Worm (Caenorhabditis elegans) whole organism, L2 larva: ENCODE results near the gene ZC168.2.

ENCODE experiments used
- ZK546.5 ChIP-seq: sonication (generic microtip); optimal IDR thresholded peaks from 2 replicates; lab custom pipeline; 2017; ENCODE audit warnings: missing biosample characterization, missing genetic modification characterization
- aly-2 ChIP-seq: fragments of 150-350 bp; optimal IDR thresholded peaks from 2 replicates; lab custom pipeline; 2014; ENCODE audit warnings: missing biosample characterization, missing genetic modification characterization
- elt-3 ChIP-seq: sonication (generic microtip); optimal IDR thresholded peaks from 2 replicates; lab custom pipeline; 2017; ENCODE audit warnings: missing biosample characterization, missing genetic modification characterization
- lsy-2 ChIP-seq, 2 experiments: fragments of 150-350 bp in 1 of 2; sonication (generic microtip) in 1 of 2; optimal IDR thresholded peaks; 2 replicates each; lab custom pipeline; 2014 to 2017; ENCODE audit warnings: missing biosample characterization in 2 of 2, missing genetic modification characterization in 2 of 2
- nhr-10 ChIP-seq: sonication (generic microtip); optimal IDR thresholded peaks from 2 replicates; lab custom pipeline; 2017; ENCODE audit warnings: missing biosample characterization, missing genetic modification characterization
- skn-1 ChIP-seq: sonication (generic microtip); optimal IDR thresholded peaks from 2 replicates; lab custom pipeline; 2017; ENCODE audit warnings: missing biosample characterization, missing genetic modification characterization
- sma-9 ChIP-seq, 2 experiments: fragments of 150-350 bp in 1 of 2; sonication (generic microtip) in 1 of 2; optimal IDR thresholded peaks; 2 replicates each; lab custom pipeline; 2014 to 2016; ENCODE audit warnings: missing genetic modification characterization in 2 of 2, mild to moderate bottlenecking in 1 of 2, missing biosample characterization in 1 of 2, missing compliant biosample characterization in 1 of 2, missing genetic modification reagents in 1 of 2, moderate library complexity in 1 of 2
- snpc-4 ChIP-seq: fragments of 150-350 bp; optimal IDR thresholded peaks from 2 replicates; lab custom pipeline; 2014; ENCODE audit warnings: missing biosample characterization, missing genetic modification characterization
- unc-55 ChIP-seq: fragments of 150-350 bp; sonication (generic microtip); optimal IDR thresholded peaks from 3 replicates; lab custom pipeline; 2014; ENCODE audit warnings: missing biosample characterization, missing genetic modification reagents, missing genetic modification characterization
- zag-1 ChIP-seq: fragments of 150-350 bp; optimal IDR thresholded peaks from 2 replicates; lab custom pipeline; 2014; ENCODE audit warnings: missing biosample characterization, missing genetic modification characterization
- ztf-4 ChIP-seq: fragments of 150-350 bp; optimal IDR thresholded peaks from 2 replicates; lab custom pipeline; 2014; ENCODE audit warnings: missing biosample characterization, missing genetic modification characterization

ce11 chrIV:10737011-10737553 lies 9.2 kb downstream of the ZC168.2 start, which contains the start of gene grl-21:
- TF ChIP-seq zag-1 (tag; lab: Kevin White, UChicago) = no peak
- TF ChIP-seq sma-9 (GFP tag; optimal IDR thresholded peaks at IDR 0.05; lab: Kevin White, UChicago) = no peak
- no peak for TF ChIP-seq sma-9 (tag; optimal IDR thresholded peaks at IDR 0.05; lab: Kevin White, UChicago)
- TF ChIP-seq snpc-4 (tag; lab: Kevin White, UChicago) = no peak
- TF ChIP-seq unc-55 (GFP tag; lab: Kevin White, UChicago) = no peak
- no peak for TF ChIP-seq elt-3
- TF ChIP-seq skn-1 (tag; lab: Kevin White, UChicago) = no peak
- no peak for TF ChIP-seq ZK546.5 (tag; lab: Kevin White, UChicago)
- no peak for TF ChIP-seq ztf-4
- no peak for TF ChIP-seq nhr-10 (tag; lab: Kevin White, UChicago)
- TF ChIP-seq lsy-2 (tag; optimal IDR thresholded peaks at IDR 0.05; lab: Kevin White, UChicago) = no peak
- no peak for TF ChIP-seq aly-2 (tag; lab: Kevin White, UChicago)
